Worm (Caenorhabditis elegans): ENCODE results near the gene F52D10.2.
A peak's percentile ranks its signal among the peaks of the same experiment; 100 is the strongest.

The F52D10.2 gene

DNA sequence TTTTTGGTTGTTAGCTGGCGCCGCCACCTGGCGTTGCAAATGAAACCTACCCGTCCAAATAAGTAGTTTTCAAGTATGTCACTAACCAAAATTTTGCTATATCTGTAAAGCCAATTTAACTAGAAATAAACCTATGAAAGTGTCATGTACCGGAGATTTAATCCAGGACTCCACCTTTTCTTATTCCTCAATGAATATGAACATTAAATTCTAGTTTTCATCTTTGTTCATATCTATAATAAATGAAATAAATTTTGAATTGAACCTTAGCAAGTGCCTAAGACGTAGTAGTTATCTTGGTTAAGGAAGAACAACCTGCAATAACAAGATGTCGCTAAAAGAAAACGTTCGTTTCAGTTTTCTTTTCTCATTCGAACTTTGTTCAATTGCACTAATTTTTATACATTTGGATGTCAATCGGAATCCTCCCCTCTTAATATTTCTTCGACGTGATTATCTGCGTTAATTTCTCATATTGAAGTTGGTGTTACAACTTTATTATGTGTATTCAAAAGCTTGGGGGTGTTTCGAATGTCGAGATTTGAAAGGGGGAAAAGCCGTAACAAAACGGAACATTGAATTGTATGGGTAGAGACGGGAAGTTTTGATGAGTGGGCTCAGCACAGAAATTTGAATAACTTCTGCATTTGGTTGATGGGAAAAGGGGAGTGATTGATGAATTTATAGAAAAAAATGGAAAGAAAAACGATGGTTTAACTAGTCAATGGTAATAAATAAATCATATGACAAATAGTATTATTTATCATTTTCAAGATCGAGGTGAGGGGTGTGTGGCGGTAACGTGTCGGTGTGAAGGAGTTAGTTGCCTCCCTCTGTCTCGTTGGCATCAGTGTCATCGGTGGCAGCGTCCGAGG lies 12.0 kb upstream of the F52D10.2 start (continued):
- TF ChIP-seq nhr-48 (tag; optimal IDR thresholded peaks at IDR 0.05) = peak; percentile 36
- no peak for TF ChIP-seq nhr-28 (tag; optimal IDR thresholded peaks at IDR 0.05)
- peak; percentile 94 for TF ChIP-seq mep-1 (tag; optimal IDR thresholded peaks at IDR 0.05)
- peak; percentile 28 for TF ChIP-seq mes-2 (tag; optimal IDR thresholded peaks at IDR 0.05; ENCODE audit: poor library complexity, severe bottlenecking)
- TF ChIP-seq rbr-2 (tag; optimal IDR thresholded peaks at IDR 0.05) = peak; percentile 63
- TF ChIP-seq nhr-102 (tag; optimal IDR thresholded peaks at IDR 0.05) = peak; percentile 92
- no peak for TF ChIP-seq vab-7 (GFP tag; IDR thresholded peaks at IDR 0.05)
- TF ChIP-seq lin-29 (GFP tag; IDR thresholded peaks at IDR 0.05) = no peak
- TF ChIP-seq zag-1 (tag; optimal IDR thresholded peaks at IDR 0.05) = peak; percentile 48
- TF ChIP-seq ceh-62 (tag; optimal IDR thresholded peaks at IDR 0.05) = no peak
- no peak for TF ChIP-seq R02D3.7 (tag; optimal IDR thresholded peaks at IDR 0.05)
- peak; percentile 66 to 87 for TF ChIP-seq lsy-2 (tag; optimal IDR thresholded peaks at IDR 0.05)
- 0 out of 2 replicates have a peak, but pooled peaks have one; percentile 8 for TF ChIP-seq saeg-2 (GFP tag; IDR thresholded peaks at IDR 0.05)
- no peak for TF ChIP-seq F44E2.7 (GFP tag; IDR thresholded peaks at IDR 0.05)
- peak; percentile 44 for TF ChIP-seq skn-1 (tag; optimal IDR thresholded peaks at IDR 0.05)
- TF ChIP-seq ceh-20 (GFP tag; IDR thresholded peaks at IDR 0.05) = 0 out of 2 replicates have a peak, but pooled peaks have one; percentile 9
- TF ChIP-seq zfp-2 (tag; optimal IDR thresholded peaks at IDR 0.05) = peak; percentile 25
- no peak for TF ChIP-seq nhr-76 (tag; optimal IDR thresholded peaks at IDR 0.05)
- peak; percentile 70 for TF ChIP-seq spr-3 (GFP tag; optimal IDR thresholded peaks at IDR 0.05)
- peak; percentile 4 for TF ChIP-seq lin-15B (tag; optimal IDR thresholded peaks at IDR 0.05)
- peak; percentile 54 for TF ChIP-seq nhr-111 (GFP tag; optimal IDR thresholded peaks at IDR 0.05)
- TF ChIP-seq ztf-7 (tag; optimal IDR thresholded peaks at IDR 0.05) = no peak
- TF ChIP-seq zfp-3 (GFP tag; conservative IDR thresholded peaks at IDR 0.05) = peak; percentile 87
- peak; percentile 11 for TF ChIP-seq ceh-32 (tag; optimal IDR thresholded peaks at IDR 0.05; ENCODE audit: poor library complexity)
- peak; percentile 88 for TF ChIP-seq lin-13 (GFP tag; optimal IDR thresholded peaks at IDR 0.05)
- peak; percentile 61 for TF ChIP-seq fos-1 (tag; optimal IDR thresholded peaks at IDR 0.05)
- peak; percentile 47 for TF ChIP-seq pha-4 (GFP tag; IDR thresholded peaks at IDR 0.05)
- TF ChIP-seq pha-4 (tag; optimal IDR thresholded peaks at IDR 0.05) = no peak
- TF ChIP-seq F10B5.3 (tag; optimal IDR thresholded peaks at IDR 0.05) = peak; percentile 52
- peak; percentile 93 for TF ChIP-seq aha-1 (tag)
- peak; percentile 36 for TF ChIP-seq tra-1 (GFP tag; IDR thresholded peaks at IDR 0.05)
- TF ChIP-seq nhr-237 (tag; optimal IDR thresholded peaks at IDR 0.05) = peak; percentile 53
- 0 out of 2 replicates have a peak, but pooled peaks have one; percentile 29 for TF ChIP-seq tag-97 (GFP tag; IDR thresholded peaks at IDR 0.05)
- peak; percentile 47 for TF ChIP-seq gei-8 (GFP tag; optimal IDR thresholded peaks at IDR 0.05)
- TF ChIP-seq hif-1 (tag; optimal IDR thresholded peaks at IDR 0.05) = peak in 1 of 2 experiments; percentile 61
- peak; percentile 50 for TF ChIP-seq nhr-25 (tag; optimal IDR thresholded peaks at IDR 0.05; ENCODE audit: borderline replicate concordance, insufficient read depth)
- TF ChIP-seq madf-5 (GFP tag; IDR thresholded peaks at IDR 0.05) = no peak

DNA sequence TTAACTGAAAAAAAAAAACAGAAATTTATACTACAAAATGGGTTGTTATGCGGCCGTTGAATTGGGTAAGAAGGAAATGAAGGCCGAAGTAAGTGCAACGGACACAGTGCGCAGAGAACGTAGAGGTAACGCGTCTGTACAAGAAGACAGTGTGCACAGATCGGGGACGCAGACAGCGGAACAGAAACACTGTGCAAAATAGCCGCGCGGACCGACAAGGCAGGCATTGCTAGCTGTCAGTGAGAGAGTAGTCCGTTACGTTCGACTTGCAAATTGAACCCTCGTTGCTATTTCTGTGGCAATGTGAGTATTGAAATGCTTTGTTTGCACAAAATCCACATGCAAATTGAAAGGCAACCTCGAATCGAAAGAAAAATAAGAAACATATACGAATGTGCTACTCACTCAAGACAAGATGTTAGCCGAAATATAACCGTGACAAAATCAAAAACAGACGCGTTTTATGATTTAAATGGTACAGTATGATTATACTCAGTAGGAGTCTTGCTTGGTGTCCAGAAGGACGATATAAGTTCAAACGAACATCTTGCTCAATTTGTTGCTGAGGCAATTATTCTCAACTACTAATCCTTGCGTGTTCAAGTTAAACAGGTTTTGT lies 9.1 kb upstream of the F52D10.2 start:
- TF ChIP-seq attf-4 (tag; optimal IDR thresholded peaks at IDR 0.05) (no peak), unc-62 (GFP tag; optimal IDR thresholded peaks at IDR 0.05 in 1 of 2) (peak in 1 of 2 experiments; percentile 91), unc-62 (tag; optimal IDR thresholded peaks at IDR 0.05) (no peak), hmg-1.1 (GFP tag; IDR thresholded peaks at IDR 0.05) (0 out of 2 replicates have a peak, but pooled peaks have one; percentile 19), ceh-82 (tag; optimal IDR thresholded peaks at IDR 0.05) (no peak)

All from whole organism, L4 larva.